Fruit fly (Drosophila melanogaster): ENCODE results near the gene CG42784.

- TF ChIP-seq usp (GFP tag; optimal IDR thresholded peaks at IDR 0.05) (no peak), pan (optimal IDR thresholded peaks at IDR 0.05) (no peak)
Measured at dm6 chr2L:13530774-13531173, 115.5 kb downstream of the CG42784 start, which contains the start of gene CG33643.
